Worm (Caenorhabditis elegans): ENCODE data around the gene C07A12.7.

The C07A12.7 gene

DNA sequence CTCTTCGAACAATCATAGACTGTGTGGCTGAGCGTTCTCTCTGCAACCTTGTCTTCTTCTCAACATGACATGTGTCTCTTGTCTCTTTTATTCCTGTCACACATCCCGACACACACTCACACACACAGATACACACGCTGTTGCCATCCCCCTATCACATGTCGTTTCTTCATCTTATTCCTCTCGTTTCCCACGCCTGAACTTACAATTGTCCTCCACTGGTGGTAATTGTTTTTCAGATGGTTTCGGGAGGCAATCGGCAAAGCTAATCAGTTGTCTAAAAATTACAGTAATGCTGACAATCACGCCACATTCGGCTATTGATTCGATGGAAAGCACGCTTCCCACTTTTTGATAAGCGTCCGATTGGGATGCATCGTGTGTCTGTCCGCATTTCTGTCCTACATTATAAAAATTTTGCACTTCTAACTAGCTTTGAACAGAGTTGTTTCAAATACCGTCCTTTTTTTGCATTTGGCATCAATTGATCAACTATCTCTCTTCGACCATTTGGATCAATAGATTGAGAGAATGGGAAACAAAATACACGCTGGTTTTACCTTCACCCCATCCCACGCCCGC lies 10.3 kb upstream of the C07A12.7 start, which contains the start of gene nhr-35 (continued):
- peak; percentile 73; the same call in 1 of the 2 replicates for TF ChIP-seq mdt-29 (GFP tag; IDR thresholded peaks at IDR 0.05)
- TF ChIP-seq nhr-102 (tag; optimal IDR thresholded peaks at IDR 0.05) = peak; percentile 93
- 0 out of 2 replicates have a peak, but pooled peaks have one; percentile 15 for TF ChIP-seq arid-1 (GFP tag; conservative IDR thresholded peaks at IDR 0.05)
- TF ChIP-seq ZK337.2 (GFP tag; IDR thresholded peaks at IDR 0.05) = no peak
- TF ChIP-seq pha-4 (GFP tag; IDR thresholded peaks at IDR 0.05) = peak; percentile 61
- TF ChIP-seq pha-4 (tag; optimal IDR thresholded peaks at IDR 0.05) = no peak
- peak; percentile 71 for TF ChIP-seq T26A8.4 (GFP tag; IDR thresholded peaks at IDR 0.05)
- peak; percentile 64 for TF ChIP-seq hmg-1.1 (GFP tag; IDR thresholded peaks at IDR 0.05)
- peak in 1 of 2 experiments; percentile 68 for TF ChIP-seq hif-1 (tag; optimal IDR thresholded peaks at IDR 0.05)
- TF ChIP-seq lin-13 (GFP tag; optimal IDR thresholded peaks at IDR 0.05) = peak; percentile 75
- peak; percentile 9 for TF ChIP-seq dpl-1 (GFP tag; optimal IDR thresholded peaks at IDR 0.05)
- TF ChIP-seq nhr-41 (GFP tag; IDR thresholded peaks at IDR 0.05) = 0 out of 2 replicates have a peak, but pooled peaks have one; percentile 37
- no peak for TF ChIP-seq ceh-82 (tag; optimal IDR thresholded peaks at IDR 0.05)
- TF ChIP-seq ZK546.5 (tag; optimal IDR thresholded peaks at IDR 0.05) = no peak
- TF ChIP-seq nhr-28 (tag; optimal IDR thresholded peaks at IDR 0.05) = peak; percentile 97
- peak; percentile 90 for TF ChIP-seq gei-8 (GFP tag; optimal IDR thresholded peaks at IDR 0.05)
- TF ChIP-seq skn-1 (tag; optimal IDR thresholded peaks at IDR 0.05) = peak; percentile 1
- no peak for TF ChIP-seq zfp-3 (GFP tag; conservative IDR thresholded peaks at IDR 0.05)
- peak; percentile 53 to 100 for TF ChIP-seq unc-62 (GFP tag; optimal IDR thresholded peaks at IDR 0.05 in 1 of 2)
- TF ChIP-seq unc-62 (tag; optimal IDR thresholded peaks at IDR 0.05) = no peak
- TF ChIP-seq php-3 (GFP tag; IDR thresholded peaks at IDR 0.05) = peak; percentile 84
- no peak for TF ChIP-seq sdz-12 (GFP tag; optimal IDR thresholded peaks at IDR 0.05)
- peak; percentile 80 for TF ChIP-seq nhr-77 (tag; optimal IDR thresholded peaks at IDR 0.05)
- no peak for TF ChIP-seq ceh-62 (tag; optimal IDR thresholded peaks at IDR 0.05)
- peak; percentile 75 for TF ChIP-seq saeg-2 (GFP tag; IDR thresholded peaks at IDR 0.05)

DNA sequence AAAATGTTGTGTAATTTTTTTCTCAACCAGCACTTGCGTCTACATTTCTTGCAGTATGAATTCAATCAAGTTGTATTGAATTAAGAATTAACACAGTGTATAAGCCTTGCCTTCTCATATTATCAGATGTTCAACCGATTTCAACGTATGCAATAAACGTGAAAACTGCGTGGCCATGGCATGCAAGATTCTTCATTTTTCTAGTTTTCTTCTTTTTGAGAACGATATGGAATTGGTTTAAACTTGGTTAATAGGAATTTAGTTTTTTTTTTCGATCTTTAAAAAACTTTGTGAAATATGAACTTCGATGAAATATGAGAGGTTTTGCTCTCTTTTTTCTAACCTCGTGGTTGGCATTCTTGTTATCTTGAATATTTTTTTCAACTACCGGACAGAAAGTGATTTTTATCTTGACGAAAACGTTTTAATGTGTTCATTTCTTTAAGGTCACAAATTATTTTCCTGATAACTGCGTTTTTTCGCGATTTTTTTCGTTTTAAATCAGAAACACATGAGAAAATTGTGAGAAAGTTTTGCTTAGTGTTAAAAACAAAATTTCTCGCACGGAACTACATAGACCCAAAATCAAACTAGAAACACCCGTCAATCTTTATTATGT lies 8.6 kb upstream of the C07A12.7 start:
- peak; percentile 51 for TF ChIP-seq nhr-77 (tag; optimal IDR thresholded peaks at IDR 0.05)
- TF ChIP-seq tra-1 (GFP tag; IDR thresholded peaks at IDR 0.05) = 0 out of 2 replicates have a peak, but pooled peaks have one; percentile 5
- TF ChIP-seq dmd-6 (GFP tag; IDR thresholded peaks at IDR 0.05) = peak; percentile 84
- peak; percentile 59 for TF ChIP-seq hlh-11 (tag; optimal IDR thresholded peaks at IDR 0.05)
- no peak for TF ChIP-seq daf-16 (GFP tag; optimal IDR thresholded peaks at IDR 0.05)
- TF ChIP-seq daf-16 (tag; optimal IDR thresholded peaks at IDR 0.05) = peak; percentile 43
- peak; percentile 24 for TF ChIP-seq nhr-48 (tag; optimal IDR thresholded peaks at IDR 0.05)
- TF ChIP-seq hlh-30 (tag; optimal IDR thresholded peaks at IDR 0.05; ENCODE audit: insufficient read depth) = peak; percentile 50
- TF ChIP-seq T26A8.4 (GFP tag; IDR thresholded peaks at IDR 0.05) = no peak
- TF ChIP-seq lsy-2 (tag; optimal IDR thresholded peaks at IDR 0.05) = peak in 1 of 2 experiments; percentile 20
- TF ChIP-seq aha-1 (tag) = peak; percentile 75
- TF ChIP-seq F26F4.8 (GFP tag; conservative IDR thresholded peaks at IDR 0.05) = no peak
- TF ChIP-seq ceh-32 (tag; optimal IDR thresholded peaks at IDR 0.05; ENCODE audit: poor library complexity) = no peak
- peak; percentile 71 for TF ChIP-seq dve-1 (tag; optimal IDR thresholded peaks at IDR 0.05; ENCODE audit: insufficient read depth)
- TF ChIP-seq nhr-25 (tag; optimal IDR thresholded peaks at IDR 0.05; ENCODE audit: borderline replicate concordance, insufficient read depth) = no peak
- TF ChIP-seq php-3 (GFP tag; IDR thresholded peaks at IDR 0.05) = 0 out of 2 replicates have a peak, but pooled peaks have one; percentile 42
- TF ChIP-seq pqm-1 (tag; optimal IDR thresholded peaks at IDR 0.05) = peak; percentile 78
- no peak for TF ChIP-seq nhr-237 (tag; optimal IDR thresholded peaks at IDR 0.05)
- TF ChIP-seq ceh-20 (GFP tag; IDR thresholded peaks at IDR 0.05) = 0 out of 2 replicates have a peak, but pooled peaks have one; percentile 9
- TF ChIP-seq mdl-1 (tag; optimal IDR thresholded peaks at IDR 0.05) = peak in 1 of 2 experiments; percentile 65
- peak in 1 of 2 experiments; percentile 57 for TF ChIP-seq unc-62 (GFP tag; optimal IDR thresholded peaks at IDR 0.05 in 1 of 2)
- no peak for TF ChIP-seq unc-62 (tag; optimal IDR thresholded peaks at IDR 0.05)
- TF ChIP-seq nhr-28 (tag; optimal IDR thresholded peaks at IDR 0.05) = peak; percentile 75
- peak; percentile 71; the same call in 1 of the 2 replicates for TF ChIP-seq mxl-2 (GFP tag; conservative IDR thresholded peaks at IDR 0.05)
